Worm (Caenorhabditis elegans): ENCODE measurements around the gene srab-25.
"Not testable (repeated sequence)": the region's sequence is repeated elsewhere in the genome, so short reads cannot be mapped to it uniquely, and the experiment has no call there.

DNA sequence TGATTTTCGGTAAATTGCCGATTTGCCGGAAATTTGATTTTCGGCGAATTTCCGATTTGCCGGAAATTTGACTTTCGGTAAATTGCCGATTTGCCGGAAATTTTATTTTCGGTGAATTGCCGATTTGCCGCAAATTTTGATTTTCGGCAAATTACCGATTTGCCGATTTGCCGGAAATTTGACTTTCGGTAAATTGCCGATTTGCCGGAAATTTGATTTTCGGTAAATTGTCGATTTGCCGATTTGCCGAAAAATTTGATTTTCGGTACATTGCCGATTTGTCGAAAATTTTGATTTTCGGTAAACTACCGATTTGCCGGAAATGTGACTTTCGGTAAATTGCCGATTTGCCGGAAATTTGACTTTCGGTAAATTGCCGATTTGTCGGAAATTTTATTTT, 27.2 kb downstream of the srab-25 start:
- TF ChIP-seq nhr-237 (tag; optimal IDR thresholded peaks at IDR 0.05); nhr-12 (tag; optimal IDR thresholded peaks at IDR 0.05); ceh-82 (tag; optimal IDR thresholded peaks at IDR 0.05); fkh-10 (GFP tag; optimal IDR thresholded peaks at IDR 0.05); skn-1 (tag; optimal IDR thresholded peaks at IDR 0.05); unc-62 (GFP tag; optimal IDR thresholded peaks at IDR 0.05); jun-1 (tag; optimal IDR thresholded peaks at IDR 0.05); pqm-1 (tag; optimal IDR thresholded peaks at IDR 0.05): not testable (repeated sequence)

Data from whole organism, L1 larva.